Worm (Caenorhabditis elegans): Measurements from ENCODE around the gene col-2.

The col-2 gene

DNA sequence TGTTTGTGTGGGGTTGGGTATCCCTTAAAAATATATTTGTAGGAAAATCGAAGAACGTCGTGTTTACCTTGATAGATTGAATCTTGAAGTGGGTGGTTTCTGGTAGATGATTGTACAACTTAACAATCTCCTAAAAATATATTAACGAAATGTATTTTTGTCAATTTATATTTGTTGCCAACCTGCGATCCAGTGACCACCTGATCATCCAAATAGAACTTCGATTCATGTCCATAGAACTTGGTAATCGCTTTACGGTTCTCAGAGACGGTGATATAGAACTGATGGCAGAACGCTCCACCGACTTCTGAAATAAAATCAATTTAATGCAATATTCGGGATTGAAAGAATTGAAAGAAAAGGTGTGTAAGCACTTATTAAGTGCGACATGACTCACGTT lies 43.2 kb upstream of the col-2 start:
- no peak for TF ChIP-seq mep-1 (tag; optimal IDR thresholded peaks at IDR 0.05)
- TF ChIP-seq irx-1 (tag; optimal IDR thresholded peaks at IDR 0.05), result no peak
- no peak for TF ChIP-seq sox-4 (tag; optimal IDR thresholded peaks at IDR 0.05)
- TF ChIP-seq elt-3 (tag; optimal IDR thresholded peaks at IDR 0.05), result no peak
- no peak for TF ChIP-seq lir-3 (tag; optimal IDR thresholded peaks at IDR 0.05; ENCODE audit: poor library complexity)
- no peak for TF ChIP-seq unc-98 (GFP tag; IDR thresholded peaks at IDR 0.05)

DNA sequence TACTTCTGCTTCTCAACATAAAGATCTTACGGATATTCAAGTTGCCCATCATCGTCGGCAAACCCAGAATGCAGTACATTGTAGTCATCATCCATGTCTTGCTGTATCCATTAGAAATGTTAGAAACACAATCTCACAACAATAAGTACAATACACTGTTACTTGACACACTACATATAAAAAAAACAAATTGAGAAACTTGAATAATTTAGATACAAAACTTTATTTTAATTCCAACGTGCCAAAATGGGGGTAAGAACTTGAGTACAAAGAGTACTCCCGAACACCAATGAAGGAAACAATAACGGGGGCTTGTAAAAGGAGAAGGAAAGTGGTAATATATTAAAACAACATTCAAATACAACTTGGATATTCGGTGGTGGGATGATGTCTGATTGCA lies 41.3 kb upstream of the col-2 start, which contains the start of gene ctf-18:
Gene ctf-18, minus strand, starts transcription at position 101 of the 400 bp plus-strand sequence.
- TF ChIP-seq ets-5 (GFP tag; IDR thresholded peaks at IDR 0.05) (no peak), egl-13 (tag; optimal IDR thresholded peaks at IDR 0.05) (no peak), nhr-47 (tag; optimal IDR thresholded peaks at IDR 0.05) (no peak), nhr-85 (tag) (no peak)

DNA sequence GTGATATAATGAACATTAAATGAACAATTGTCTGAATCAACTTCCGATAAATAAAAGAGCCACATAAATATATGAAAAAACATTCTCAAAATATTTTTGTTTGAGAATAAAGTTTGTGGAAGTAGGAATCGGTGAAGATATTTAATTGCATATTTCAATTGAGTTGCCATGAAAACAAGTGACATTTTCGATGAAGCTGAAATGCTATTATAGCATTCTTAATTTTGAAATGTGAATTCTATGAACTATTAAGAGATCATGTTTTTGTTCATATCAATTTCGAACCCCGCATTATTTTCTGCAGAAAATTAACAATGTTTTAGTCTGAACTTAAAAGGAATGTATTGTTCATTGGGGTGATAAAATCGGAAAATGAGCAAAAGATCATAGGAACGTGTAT lies 37.0 kb upstream of the col-2 start, which contains the start of gene irld-21:
Gene irld-21, minus strand, starts transcription at position 101 of the 400 bp plus-strand sequence.
- TF ChIP-seq lin-15B (tag; optimal IDR thresholded peaks at IDR 0.05) (no peak), nhr-237 (tag; optimal IDR thresholded peaks at IDR 0.05) (no peak), grh-1 (GFP tag; IDR thresholded peaks at IDR 0.05) (no peak), lin-39 (tag; optimal IDR thresholded peaks at IDR 0.05) (no peak), C04F5.9 (tag; optimal IDR thresholded peaks at IDR 0.05) (no peak), efl-1 (optimal IDR thresholded peaks at IDR 0.05) (no peak), efl-1 (GFP tag; optimal IDR thresholded peaks at IDR 0.05 in 1 of 2) (no peak), isw-1 (GFP tag; IDR thresholded peaks at IDR 0.05) (no peak), alr-1 (tag; optimal IDR thresholded peaks at IDR 0.05; ENCODE audit: borderline replicate concordance) (no peak), nhr-71 (tag; optimal IDR thresholded peaks at IDR 0.05) (no peak), tlp-1 (tag; optimal IDR thresholded peaks at IDR 0.05) (no peak), mef-2 (tag; optimal IDR thresholded peaks at IDR 0.05) (no peak), nhr-47 (tag; optimal IDR thresholded peaks at IDR 0.05) (no peak), F16B12.6 (tag; optimal IDR thresholded peaks at IDR 0.05) (no peak), ceh-90 (tag; optimal IDR thresholded peaks at IDR 0.05) (no peak), ceh-88 (GFP tag; IDR thresholded peaks at IDR 0.05) (no peak), dsc-1 (tag; optimal IDR thresholded peaks at IDR 0.05) (no peak), elt-3 (tag; optimal IDR thresholded peaks at IDR 0.05) (no peak), zag-1 (tag; optimal IDR thresholded peaks at IDR 0.05) (no peak)

DNA sequence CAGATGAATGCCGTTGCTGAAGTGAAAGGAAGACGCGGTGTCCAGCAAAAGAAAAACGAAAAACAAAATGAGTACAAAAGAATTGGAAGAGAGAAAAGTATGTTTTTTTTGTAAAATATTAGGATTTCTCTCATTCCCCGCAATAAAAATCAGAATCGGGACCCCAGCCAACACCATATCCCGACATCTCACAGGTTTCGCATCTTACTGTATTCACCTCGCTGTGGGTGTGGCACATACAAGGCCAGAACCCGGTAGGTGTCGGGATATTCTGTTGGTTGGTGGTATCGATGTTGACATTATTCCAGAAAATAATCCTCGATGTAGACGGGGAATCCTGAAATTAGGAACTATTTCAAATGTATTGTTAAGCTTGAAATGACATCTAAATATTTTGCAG lies 31.5 kb upstream of the col-2 start:
- TF ChIP-seq mep-1 (tag; optimal IDR thresholded peaks at IDR 0.05), result no peak
- no peak for TF ChIP-seq lir-3 (tag; optimal IDR thresholded peaks at IDR 0.05; ENCODE audit: poor library complexity)
- no peak for TF ChIP-seq sptf-1 (tag; optimal IDR thresholded peaks at IDR 0.05)
- TF ChIP-seq fos-1 (tag; optimal IDR thresholded peaks at IDR 0.05), result no peak
- TF ChIP-seq ceh-8 (GFP tag; optimal IDR thresholded peaks at IDR 0.05), result no peak
- no peak for TF ChIP-seq snu-23 (GFP tag; optimal IDR thresholded peaks at IDR 0.05)
- TF ChIP-seq Y116A8C.19 (tag; optimal IDR thresholded peaks at IDR 0.05; ENCODE audit: borderline replicate concordance), result no peak
- TF ChIP-seq nhr-28 (tag; optimal IDR thresholded peaks at IDR 0.05), result no peak
- no peak for TF ChIP-seq ces-1 (GFP tag; optimal IDR thresholded peaks at IDR 0.05)
- TF ChIP-seq mdl-1 (tag; optimal IDR thresholded peaks at IDR 0.05), result no peak
- TF ChIP-seq nhr-76 (tag; optimal IDR thresholded peaks at IDR 0.05), result no peak

DNA sequence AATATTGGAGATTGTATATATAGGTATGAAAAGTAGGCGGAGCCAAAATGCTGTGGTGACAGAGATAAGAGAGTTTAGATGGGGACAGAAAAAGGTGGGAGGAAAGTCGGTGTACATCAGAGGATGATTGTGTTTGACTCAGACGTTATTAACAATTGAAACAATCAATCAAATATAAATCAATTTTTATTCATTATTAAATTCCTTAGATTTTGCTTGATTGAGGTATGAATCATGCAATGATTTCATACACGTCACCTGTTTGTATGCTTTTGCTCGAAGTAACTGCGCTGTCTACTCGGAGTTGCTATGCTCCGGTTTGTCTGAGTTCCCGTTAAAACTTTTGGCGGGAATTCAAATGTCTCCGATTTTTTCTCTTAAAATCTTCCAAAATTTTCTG lies 29.9 kb upstream of the col-2 start, which contains the start of gene C04G2.10:
Gene C04G2.10, plus strand, starts transcription at position 301 of the 400 bp plus-strand sequence.
- TF ChIP-seq irx-1 (tag; optimal IDR thresholded peaks at IDR 0.05), result no peak
- TF ChIP-seq nhr-237 (tag; optimal IDR thresholded peaks at IDR 0.05), result no peak
- no peak for TF ChIP-seq lin-14 (GFP tag; optimal IDR thresholded peaks at IDR 0.05)
- TF ChIP-seq lin-15B (tag; optimal IDR thresholded peaks at IDR 0.05), result no peak
- TF ChIP-seq pag-3 (tag; optimal IDR thresholded peaks at IDR 0.05; ENCODE audit: borderline replicate concordance, insufficient read depth), result no peak
- no peak for TF ChIP-seq lin-13 (GFP tag; optimal IDR thresholded peaks at IDR 0.05)
- no peak for TF ChIP-seq egl-27 (tag; optimal IDR thresholded peaks at IDR 0.05)
- TF ChIP-seq nhr-11 (tag; optimal IDR thresholded peaks at IDR 0.05), result no peak
- TF ChIP-seq alr-1 (tag; optimal IDR thresholded peaks at IDR 0.05; ENCODE audit: borderline replicate concordance), result no peak
- TF ChIP-seq ceh-8 (GFP tag; optimal IDR thresholded peaks at IDR 0.05), result no peak
- no peak for TF ChIP-seq ztf-11 (tag; optimal IDR thresholded peaks at IDR 0.05)
- no peak for TF ChIP-seq rnt-1 (tag; optimal IDR thresholded peaks at IDR 0.05)
- no peak for TF ChIP-seq hlh-17 (GFP tag; optimal IDR thresholded peaks at IDR 0.05; ENCODE audit: borderline replicate concordance)
- no peak for TF ChIP-seq tbx-2 (tag; optimal IDR thresholded peaks at IDR 0.05)
- no peak for TF ChIP-seq ama-1 (optimal IDR thresholded peaks at IDR 0.05)
- no peak for TF ChIP-seq zip-4 (GFP tag; optimal IDR thresholded peaks at IDR 0.05)
- no peak for TF ChIP-seq Y116A8C.19 (tag; optimal IDR thresholded peaks at IDR 0.05; ENCODE audit: borderline replicate concordance)

All from whole organism, L1 larva.